Worm (Caenorhabditis elegans) whole organism, young adult: Measurements from ENCODE around the gene cec-1.

Experiments used
- Y53F4B.3 ChIP-seq: fragments of 200-800 bp; sonication (Bioruptor generic); IDR thresholded peaks from 2 replicates; pipeline ENCODE4 v1.3.6; 2022; ENCODE audit warnings: missing genetic modification reagents, missing genetic modification characterization, missing compliant biosample characterization
- Y53G8AR.9 ChIP-seq: fragments of 200-800 bp; sonication (Bioruptor generic); conservative IDR thresholded peaks from 2 replicates; pipeline ENCODE4 v1.3.6; 2022; ENCODE audit warnings: missing genetic modification reagents, missing genetic modification characterization, missing compliant biosample characterization
- efl-1 ChIP-seq: fragments of 150-350 bp; optimal IDR thresholded peaks from 2 replicates; lab custom pipeline; 2014; ENCODE audit warnings: missing biosample characterization, missing genetic modification reagents, missing genetic modification characterization
- let-526 ChIP-seq: fragments of 200-800 bp; sonication (Bioruptor generic); IDR thresholded peaks from 2 replicates; pipeline ENCODE4 v1.3.6; 2022; ENCODE audit warnings: missing genetic modification reagents, missing genetic modification characterization, missing compliant biosample characterization
- lin-54 ChIP-seq: fragments of 200-800 bp; sonication (Bioruptor generic); optimal IDR thresholded peaks from 2 replicates; lab custom pipeline; 2018; ENCODE audit warnings: mild to moderate bottlenecking, missing genetic modification characterization, missing compliant biosample characterization
- pha-4 ChIP-seq: fragments of 150-350 bp; sonication (generic microtip); optimal IDR thresholded peaks from 2 replicates; lab custom pipeline; 2014; ENCODE audit warnings: missing biosample characterization, missing genetic modification reagents, missing genetic modification characterization
- snpc-4 ChIP-seq, 5 experiments: fragments of 150-350 bp in 1 of 5; sonication (generic microtip) in 4 of 5; optimal IDR thresholded peaks; 2 replicates each; lab custom pipeline; 2014 to 2018; ENCODE audit warnings: missing genetic modification characterization in 5 of 5, missing biosample characterization in 3 of 5, antibody characterized with exemption in 2 of 5, mild to moderate bottlenecking in 2 of 5, missing compliant biosample characterization in 2 of 5, missing genotype in 2 of 5, moderate library complexity in 2 of 5, missing genetic modification reagents in 1 of 5

DNA sequence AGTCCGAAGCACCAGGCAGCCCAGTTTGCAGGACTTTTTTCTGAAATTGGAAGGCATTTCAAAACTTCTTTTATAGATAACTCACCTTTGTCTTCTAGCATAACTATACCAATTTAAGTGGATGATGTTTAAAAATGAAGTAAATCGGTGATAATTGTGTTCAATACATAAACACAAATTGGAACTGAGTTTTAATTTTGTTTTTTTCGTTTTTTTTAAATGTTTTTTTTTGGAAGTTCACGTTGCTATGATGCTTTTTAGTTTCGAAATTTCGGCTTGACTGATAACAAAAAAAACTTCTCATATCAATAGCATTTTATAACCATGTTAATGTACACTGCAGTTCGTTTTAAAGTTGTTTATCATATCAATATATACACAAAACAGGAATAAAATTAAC is 36.6 kb upstream of the cec-1 start, which contains the start of gene ZK353.4:
- no peak for TF ChIP-seq Y53G8AR.9 (GFP tag; lab: Robert Waterston, UW)
- no peak for TF ChIP-seq pha-4
- TF ChIP-seq lin-54 (GFP tag; lab: Kevin White, UChicago) = no peak
- TF ChIP-seq let-526 (GFP tag; lab: Robert Waterston, UW) = no peak
- TF ChIP-seq Y53F4B.3 (GFP tag; lab: Robert Waterston, UW) = no peak
- no peak for TF ChIP-seq efl-1 (GFP tag; lab: Kevin White, UChicago)
- no peak for TF ChIP-seq snpc-4 (GFP tag; optimal IDR thresholded peaks at IDR 0.05; lab: Kevin White, UChicago)
- TF ChIP-seq snpc-4 (tag; optimal IDR thresholded peaks at IDR 0.05; lab: Kevin White, UChicago) = no peak
